Fruit fly (Drosophila melanogaster): ENCODE data around the gene CG42450.
A peak's percentile ranks its signal among the peaks of the same experiment; 100 is the strongest.

Gene CG42450

DNA sequence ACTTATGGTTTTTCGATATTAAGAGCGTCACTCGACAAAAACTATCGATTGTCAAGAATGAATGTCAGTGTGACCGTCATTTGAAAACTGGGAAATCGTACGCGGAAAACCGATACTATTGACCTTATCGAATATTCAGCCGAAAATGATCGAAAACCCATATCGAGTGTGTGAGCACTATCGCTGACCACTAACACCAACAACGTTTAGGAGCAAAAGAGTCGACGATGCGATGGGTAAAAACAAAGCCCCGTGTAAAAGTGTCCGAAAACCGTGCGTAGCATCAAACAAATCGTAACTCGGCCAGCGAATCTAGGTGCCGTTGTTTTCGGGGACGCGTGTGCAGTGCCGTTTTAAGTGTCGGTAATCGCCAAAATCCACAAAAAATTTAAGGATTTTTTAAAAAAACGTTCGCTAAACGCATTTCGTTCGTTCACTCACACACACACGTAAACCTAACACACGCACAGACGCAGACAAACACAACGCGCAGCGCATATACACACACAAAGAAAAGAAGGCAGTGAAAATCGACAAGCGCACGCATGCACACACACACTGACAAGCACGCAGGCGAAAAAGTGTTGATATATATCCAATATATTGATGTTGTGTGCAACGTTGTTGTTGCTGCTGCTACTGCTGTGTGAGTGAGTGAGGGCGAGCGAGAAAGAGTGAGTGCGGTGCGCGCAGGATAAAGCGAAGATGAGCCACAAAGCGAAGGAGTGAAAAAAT is 50.8 kb downstream of the CG42450 start, which contains the start of the genes CG7326 and Dora (continued):
- no peak for TF ChIP-seq CG9609 (GFP tag; optimal IDR thresholded peaks at IDR 0.05)
- TF ChIP-seq exex (tag; optimal IDR thresholded peaks at IDR 0.05) = no peak
- no peak for TF ChIP-seq Doc2 (GFP tag; IDR thresholded peaks at IDR 0.05)
- TF ChIP-seq gem (tag; optimal IDR thresholded peaks at IDR 0.05) = no peak
- TF ChIP-seq Dip2 (GFP tag; IDR thresholded peaks at IDR 0.05) = no peak
- no peak for TF ChIP-seq ind (GFP tag; optimal IDR thresholded peaks at IDR 0.05)
- TF ChIP-seq Sin3A (optimal IDR thresholded peaks at IDR 0.05) = peak; percentile 50
- no peak for TF ChIP-seq seq (GFP tag; IDR thresholded peaks at IDR 0.05)
- TF ChIP-seq Side (GFP tag; optimal IDR thresholded peaks at IDR 0.05) = no peak
- peak; percentile 75 for TF ChIP-seq CG12659 (GFP tag; optimal IDR thresholded peaks at IDR 0.05)
- no peak for TF ChIP-seq Ssrp (tag; optimal IDR thresholded peaks at IDR 0.05)
- TF ChIP-seq nerfin-2 (GFP tag; IDR thresholded peaks at IDR 0.05; ENCODE audit: partially characterized antibody) = peak; percentile 92
- no peak for TF ChIP-seq CoRest (tag; optimal IDR thresholded peaks at IDR 0.05)
- no peak for TF ChIP-seq zen (tag; optimal IDR thresholded peaks at IDR 0.05)
- TF ChIP-seq sima (GFP tag; optimal IDR thresholded peaks at IDR 0.05) = no peak
- TF ChIP-seq jing (GFP tag; optimal IDR thresholded peaks at IDR 0.05) = no peak
- TF ChIP-seq tll (GFP tag; optimal IDR thresholded peaks at IDR 0.05) = no peak
- peak; percentile 43 for TF ChIP-seq CG17829 (tag; optimal IDR thresholded peaks at IDR 0.05)
- no peak for TF ChIP-seq Dek (tag; optimal IDR thresholded peaks at IDR 0.05)
- no peak for TF ChIP-seq CG14014 (GFP tag; IDR thresholded peaks at IDR 0.05)
- no peak for TF ChIP-seq Dfd (GFP tag; optimal IDR thresholded peaks at IDR 0.05)
- no peak for TF ChIP-seq Bdp1 (GFP tag; optimal IDR thresholded peaks at IDR 0.05)
- TF ChIP-seq CG10654 (GFP tag; optimal IDR thresholded peaks at IDR 0.05) = no peak
- TF ChIP-seq crp (GFP tag; optimal IDR thresholded peaks at IDR 0.05) = no peak
- no peak for TF ChIP-seq CG14965 (GFP tag; optimal IDR thresholded peaks at IDR 0.05; ENCODE audit: borderline replicate concordance)
- TF ChIP-seq Dad (GFP tag; optimal IDR thresholded peaks at IDR 0.05) = no peak
- TF ChIP-seq trem (tag; optimal IDR thresholded peaks at IDR 0.05) = peak; percentile 63
- no peak for TF ChIP-seq ranshi (GFP tag; IDR thresholded peaks at IDR 0.05)
- TF ChIP-seq CG6272 (GFP tag; IDR thresholded peaks at IDR 0.05) = no peak
- TF ChIP-seq CG33557 (GFP tag; optimal IDR thresholded peaks at IDR 0.05) = no peak
- no peak for TF ChIP-seq sqz (GFP tag; optimal IDR thresholded peaks at IDR 0.05)
- no peak for TF ChIP-seq Abd-B (GFP tag; optimal IDR thresholded peaks at IDR 0.05)
- peak; percentile 89 for TF ChIP-seq mld (GFP tag; IDR thresholded peaks at IDR 0.05; ENCODE audit: partially characterized antibody)
- TF ChIP-seq Optix (GFP tag; IDR thresholded peaks at IDR 0.05) = no peak
- TF ChIP-seq gsb-n (tag; optimal IDR thresholded peaks at IDR 0.05) = no peak
- no peak for TF ChIP-seq CG7928 (GFP tag; optimal IDR thresholded peaks at IDR 0.05)
- no peak for TF ChIP-seq maf-S (GFP tag; optimal IDR thresholded peaks at IDR 0.05)
- no peak for TF ChIP-seq CG10147 (GFP tag; optimal IDR thresholded peaks at IDR 0.05)
- no peak for TF ChIP-seq Eip74EF (GFP tag; optimal IDR thresholded peaks at IDR 0.05)
- no peak for TF ChIP-seq CG12219 (GFP tag; optimal IDR thresholded peaks at IDR 0.05)
- TF ChIP-seq cad (GFP tag; optimal IDR thresholded peaks at IDR 0.05) = no peak
- no peak for TF ChIP-seq CG1602 (GFP tag; optimal IDR thresholded peaks at IDR 0.05)
- TF ChIP-seq CG11695 (GFP tag; IDR thresholded peaks at IDR 0.05) = no peak
- TF ChIP-seq D19A (tag; optimal IDR thresholded peaks at IDR 0.05) = no peak
- no peak for TF ChIP-seq sens-2 (GFP tag; IDR thresholded peaks at IDR 0.05)
- TF ChIP-seq CG3407 (GFP tag; optimal IDR thresholded peaks at IDR 0.05) = no peak
- TF ChIP-seq Lhr (GFP tag; optimal IDR thresholded peaks at IDR 0.05) = peak; percentile 61
- peak; percentile 35 for TF ChIP-seq CG13894 (tag; optimal IDR thresholded peaks at IDR 0.05)
- TF ChIP-seq CG12071 (GFP tag; optimal IDR thresholded peaks at IDR 0.05) = no peak
